Worm (Caenorhabditis elegans): Measurements from ENCODE around the gene F16B4.7.

Gene F16B4.7

ce11 chrV:1629329-1629728 lies 43.8 kb downstream of the F16B4.7 start, which contains the start of gene nhr-238:
nhr-238 (minus strand) TSS chrV:1629432.
- TF ChIP-seq ztf-29 (GFP tag; IDR thresholded peaks at IDR 0.05) (no peak), T22C8.4 (GFP tag; IDR thresholded peaks at IDR 0.05) (no peak), klf-2 (GFP tag; conservative IDR thresholded peaks at IDR 0.05) (no peak)

ce11 chrV:1631148-1631547 lies 45.6 kb downstream of the F16B4.7 start, which contains the start of gene Y46H3D.8:
Y46H3D.8 (minus strand) TSS chrV:1631248.
- TF ChIP-seq cog-1 (tag; optimal IDR thresholded peaks at IDR 0.05) (no peak), ztf-29 (GFP tag; IDR thresholded peaks at IDR 0.05) (no peak), ref-1 (GFP tag; conservative IDR thresholded peaks at IDR 0.05) (no peak), ztf-23 (GFP tag; IDR thresholded peaks at IDR 0.05) (no peak), flt-1 (GFP tag; IDR thresholded peaks at IDR 0.05) (no peak), T22C8.4 (GFP tag; IDR thresholded peaks at IDR 0.05) (no peak), tab-1 (GFP tag; IDR thresholded peaks at IDR 0.05) (no peak), klf-2 (GFP tag; conservative IDR thresholded peaks at IDR 0.05) (no peak), med-1 (GFP tag; optimal IDR thresholded peaks at IDR 0.05; ENCODE audit: insufficient read depth) (no peak)

- no peak for TF ChIP-seq tab-1 (GFP tag; IDR thresholded peaks at IDR 0.05)
- no peak for TF ChIP-seq T22C8.4 (GFP tag; IDR thresholded peaks at IDR 0.05)
- no peak for TF ChIP-seq ztf-23 (GFP tag; IDR thresholded peaks at IDR 0.05)
- TF ChIP-seq klf-2 (GFP tag; conservative IDR thresholded peaks at IDR 0.05) = no peak
- TF ChIP-seq cog-1 (tag; optimal IDR thresholded peaks at IDR 0.05) = no peak
- no peak for TF ChIP-seq flt-1 (GFP tag; IDR thresholded peaks at IDR 0.05)
Observed at ce11 chrV:1631717-1632116, 46.2 kb downstream of the F16B4.7 start, which contains the start of gene irld-17. irld-17 (plus strand) TSS chrV:1632017.
